Fruit fly (Drosophila melanogaster): ENCODE data around the gene CG14410.

The CG14410 gene

dm6 chrX:14857883-14858282 is 21.4 kb downstream of the CG14410 start:
- TF ChIP-seq CG11902 (GFP tag; optimal IDR thresholded peaks at IDR 0.05) (no peak), CG6163 (GFP tag; IDR thresholded peaks at IDR 0.05) (0 out of 3 replicates have a peak, but pooled peaks have one; percentile 48), Sox102F (GFP tag; optimal IDR thresholded peaks at IDR 0.05) (peak; percentile 6), pdm3 (GFP tag; optimal IDR thresholded peaks at IDR 0.05) (no peak), spab (GFP tag; optimal IDR thresholded peaks at IDR 0.05) (no peak), CG1621 (tag; optimal IDR thresholded peaks at IDR 0.05) (no peak), CG10631 (GFP tag; optimal IDR thresholded peaks at IDR 0.05) (no peak), CG8319 (GFP tag; optimal IDR thresholded peaks at IDR 0.05) (no peak), CG6792 (GFP tag; optimal IDR thresholded peaks at IDR 0.05) (no peak), ss (GFP tag; optimal IDR thresholded peaks at IDR 0.05) (no peak), CG3032 (tag; optimal IDR thresholded peaks at IDR 0.05) (no peak), Eip78C (GFP tag) (peak; percentile 44), fd59A (GFP tag; optimal IDR thresholded peaks at IDR 0.05) (no peak), OdsH (GFP tag; optimal IDR thresholded peaks at IDR 0.05) (peak; percentile 18), CG32006 (GFP tag; optimal IDR thresholded peaks at IDR 0.05) (peak; percentile 34), CG31627 (GFP tag; optimal IDR thresholded peaks at IDR 0.05) (no peak), Sox15 (GFP tag; optimal IDR thresholded peaks at IDR 0.05) (no peak), CG8632 (GFP tag; optimal IDR thresholded peaks at IDR 0.05) (no peak), cyc (GFP tag; optimal IDR thresholded peaks at IDR 0.05) (no peak), CG6854 (GFP tag; optimal IDR thresholded peaks at IDR 0.05) (no peak), CG9139 (GFP tag; optimal IDR thresholded peaks at IDR 0.05) (no peak), CG15336 (GFP tag; IDR thresholded peaks at IDR 0.05) (peak; percentile 52; the same call in 1 of the 2 replicates), eg (GFP tag; IDR thresholded peaks at IDR 0.05) (peak; percentile 75), Sox14 (GFP tag; optimal IDR thresholded peaks at IDR 0.05) (no peak), Eip75B (GFP tag; optimal IDR thresholded peaks at IDR 0.05) (no peak), Hr4 (GFP tag; optimal IDR thresholded peaks at IDR 0.05) (no peak), Lpt (GFP tag; optimal IDR thresholded peaks at IDR 0.05) (no peak), dac (GFP tag; optimal IDR thresholded peaks at IDR 0.05) (no peak), CG8119 (GFP tag; IDR thresholded peaks at IDR 0.05) (no peak), Hr39 (GFP tag; optimal IDR thresholded peaks at IDR 0.05) (no peak), CG7368 (GFP tag; optimal IDR thresholded peaks at IDR 0.05) (no peak), net (GFP tag; optimal IDR thresholded peaks at IDR 0.05) (no peak), fd85E (GFP tag; optimal IDR thresholded peaks at IDR 0.05) (no peak), Hr38 (GFP tag; optimal IDR thresholded peaks at IDR 0.05) (no peak), Eip93F (GFP tag; optimal IDR thresholded peaks at IDR 0.05) (no peak), Smox (GFP tag; optimal IDR thresholded peaks at IDR 0.05) (no peak), CG4318 (GFP tag; optimal IDR thresholded peaks at IDR 0.05) (no peak), Blimp-1 (GFP tag; optimal IDR thresholded peaks at IDR 0.05) (no peak), CG6276 (GFP tag; optimal IDR thresholded peaks at IDR 0.05) (no peak), esn (GFP tag; optimal IDR thresholded peaks at IDR 0.05) (no peak), CG11294 (GFP tag; IDR thresholded peaks at IDR 0.05) (peak; percentile 44; the same call in 1 of the 2 replicates), fkh (GFP tag; optimal IDR thresholded peaks at IDR 0.05) (no peak), CG16779 (tag; optimal IDR thresholded peaks at IDR 0.05) (no peak), achi (GFP tag; optimal IDR thresholded peaks at IDR 0.05) (no peak), Gug (GFP tag; IDR thresholded peaks at IDR 0.05) (no peak), acj6 (GFP tag; optimal IDR thresholded peaks at IDR 0.05) (no peak), CG34406 (GFP tag; optimal IDR thresholded peaks at IDR 0.05) (no peak), svp (GFP tag) (no peak), vri (GFP tag; optimal IDR thresholded peaks at IDR 0.05) (no peak), dsx (GFP tag; optimal IDR thresholded peaks at IDR 0.05; ENCODE audit: poor library complexity, severe bottlenecking) (no peak), CG10669 (GFP tag; optimal IDR thresholded peaks at IDR 0.05) (no peak), CG11762 (GFP tag; optimal IDR thresholded peaks at IDR 0.05; ENCODE audit: insufficient read depth) (no peak), Met (GFP tag; optimal IDR thresholded peaks at IDR 0.05) (no peak)

All from whole organism, prepupa.